Fruit fly (Drosophila melanogaster): ENCODE results near the gene Mdh2.

DNA sequence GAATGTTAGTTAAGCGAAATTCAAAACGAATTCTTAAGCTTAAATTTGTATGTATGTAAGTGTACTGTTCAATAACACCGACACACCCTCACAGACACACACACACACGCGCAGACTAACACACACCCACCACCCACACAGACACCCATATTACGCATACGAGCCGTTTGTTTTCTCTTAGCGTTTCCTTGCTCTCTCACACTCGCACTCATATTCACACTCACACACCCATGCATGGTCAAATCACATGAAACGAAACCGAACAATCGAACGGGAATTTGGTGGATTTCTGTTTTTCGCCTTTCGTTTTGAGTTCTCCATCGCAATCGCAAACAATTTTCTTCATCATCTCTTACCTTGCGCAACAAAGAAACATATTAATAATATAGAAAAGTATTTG lies 23.1 kb downstream of the Mdh2 start:
- no peak for TF ChIP-seq Myc (optimal IDR thresholded peaks at IDR 0.05)
- TF ChIP-seq psq (optimal IDR thresholded peaks at IDR 0.05), result no peak
- TF ChIP-seq ttk (optimal IDR thresholded peaks at IDR 0.05), result no peak
- no peak for TF ChIP-seq insv (optimal IDR thresholded peaks at IDR 0.05)

Data from Kc167 (cell line).